Worm (Caenorhabditis elegans): ENCODE measurements around the gene R04E5.8.

DNA sequence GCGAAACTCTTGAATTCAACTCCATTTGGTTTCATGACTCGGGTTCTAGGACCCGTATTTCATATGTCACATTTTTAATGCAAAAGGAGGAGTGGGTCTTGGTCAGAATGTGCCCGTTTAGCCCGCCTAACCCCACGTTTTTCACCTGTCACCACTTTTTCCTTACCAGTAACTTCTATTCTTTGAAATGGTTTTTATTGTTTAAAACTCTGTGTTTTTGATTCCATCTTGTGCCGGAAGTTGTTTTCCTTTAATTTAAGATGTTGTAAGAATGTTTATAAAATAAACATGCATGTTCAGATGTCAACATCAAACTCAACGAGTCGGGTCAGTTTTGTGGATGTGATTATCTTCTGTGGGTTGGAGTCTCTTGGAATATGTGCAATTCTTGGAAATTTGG is 27.4 kb downstream of the R04E5.8 start, which contains the start of gene ZK721.4:
- TF ChIP-seq pax-3 (tag; optimal IDR thresholded peaks at IDR 0.05) (no peak), skn-1 (tag; optimal IDR thresholded peaks at IDR 0.05) (no peak)
